Fruit fly (Drosophila melanogaster) whole organism, embryonic: Measurements from ENCODE around the gene cold.

Source experiments
- ATbp ChIP-seq: fragments of 200-800 bp; sonication (Bioruptor generic); optimal IDR thresholded peaks from 2 replicates; lab custom pipeline; 2017; ENCODE audit warnings: missing biosample characterization, mild to moderate bottlenecking, missing genetic modification characterization, missing genetic modification reagents
- BEAF-32 ChIP-seq: fragments of 200-800 bp; sonication (Bioruptor generic); optimal IDR thresholded peaks from 3 replicates; lab custom pipeline; 2017; ENCODE audit warnings: missing biosample characterization, missing genetic modification characterization, mild to moderate bottlenecking, moderate library complexity, missing genetic modification reagents
- CG10366 ChIP-seq: fragments of 200-800 bp; sonication (Bioruptor generic); IDR thresholded peaks from 2 replicates; pipeline ENCODE4 v1.3.6; 2022; ENCODE audit warnings: missing biosample characterization, missing genetic modification characterization
- CG10979 ChIP-seq: fragments of 200-800 bp; sonication (Bioruptor generic); optimal IDR thresholded peaks from 2 replicates; lab custom pipeline; 2018; ENCODE audit warnings: missing biosample characterization, mild to moderate bottlenecking, missing genetic modification characterization, moderate library complexity
- CG12391 ChIP-seq: fragments of 200-800 bp; sonication (Bioruptor generic); optimal IDR thresholded peaks from 3 replicates; lab custom pipeline; 2018; ENCODE audit warnings: missing biosample characterization, mild to moderate bottlenecking, missing genetic modification characterization, moderate library complexity
- CG13894 ChIP-seq: fragments of 200-800 bp; sonication (Bioruptor generic); optimal IDR thresholded peaks from 3 replicates; lab custom pipeline; 2018; ENCODE audit warnings: missing biosample characterization, mild to moderate bottlenecking, missing genetic modification characterization, moderate library complexity
- CG15011 ChIP-seq: fragments of 200-800 bp; sonication (Bioruptor generic); optimal IDR thresholded peaks from 3 replicates; lab custom pipeline; 2018; ENCODE audit warnings: missing biosample characterization, mild to moderate bottlenecking, missing genetic modification characterization
- CG1602 ChIP-seq: fragments of 200-800 bp; sonication (Bioruptor generic); optimal IDR thresholded peaks from 3 replicates; lab custom pipeline; 2016; ENCODE audit warnings: missing biosample characterization, missing genetic modification characterization
- CG1647 ChIP-seq: fragments of 200-800 bp; sonication (Bioruptor generic); optimal IDR thresholded peaks from 3 replicates; lab custom pipeline; 2016; ENCODE audit warnings: missing biosample characterization, missing genetic modification characterization
- CG17328 ChIP-seq: fragments of 200-800 bp; sonication (Bioruptor generic); IDR thresholded peaks from 2 replicates; pipeline ENCODE4 v1.3.6; 2022; ENCODE audit warnings: missing biosample characterization, missing genetic modification characterization
- CG17568 ChIP-seq: fragments of 200-800 bp; sonication (Bioruptor generic); optimal IDR thresholded peaks from 2 replicates; lab custom pipeline; 2018; ENCODE audit warnings: missing biosample characterization, mild to moderate bottlenecking, missing genetic modification characterization, moderate library complexity
- CG18764 ChIP-seq: fragments of 200-800 bp; sonication (Bioruptor generic); optimal IDR thresholded peaks from 3 replicates; lab custom pipeline; 2016; ENCODE audit warnings: missing biosample characterization, missing genetic modification characterization
- CG2712 ChIP-seq: fragments of 200-800 bp; optimal IDR thresholded peaks from 3 replicates; lab custom pipeline; 2019; ENCODE audit warnings: missing biosample characterization, mild to moderate bottlenecking, missing genetic modification characterization, moderate library complexity
- CG30403 ChIP-seq: fragments of 200-800 bp; sonication (Bioruptor generic); optimal IDR thresholded peaks from 3 replicates; lab custom pipeline; 2016; ENCODE audit warnings: missing biosample characterization, missing genetic modification characterization
- CG3281 ChIP-seq: fragments of 200-800 bp; sonication (Bioruptor generic); optimal IDR thresholded peaks from 3 replicates; lab custom pipeline; 2017; ENCODE audit warnings: missing biosample characterization, mild to moderate bottlenecking, missing genetic modification characterization
- CG7271 ChIP-seq: fragments of 200-800 bp; sonication (Bioruptor generic); optimal IDR thresholded peaks from 2 replicates; lab custom pipeline; 2018; ENCODE audit warnings: missing biosample characterization, mild to moderate bottlenecking, missing genetic modification characterization, moderate library complexity
- CG9727 ChIP-seq: fragments of 200-800 bp; sonication (Bioruptor generic); optimal IDR thresholded peaks from 3 replicates; lab custom pipeline; 2017; ENCODE audit warnings: missing biosample characterization, mild to moderate bottlenecking, missing genetic modification characterization
- CG9876 ChIP-seq: fragments of 200-800 bp; sonication (Bioruptor generic); optimal IDR thresholded peaks from 2 replicates; lab custom pipeline; 2016; ENCODE audit warnings: missing biosample characterization, missing genetic modification characterization
- CHES-1-like ChIP-seq: fragments of 200-800 bp; sonication (Bioruptor generic); optimal IDR thresholded peaks from 2 replicates; lab custom pipeline; 2016; ENCODE audit warnings: missing biosample characterization, missing genetic modification characterization
- D ChIP-seq, 2 experiments: fragments of 200-800 bp in 1 of 2; fragments of >200 bp in 1 of 2; sonication (Bioruptor generic) in 1 of 2; optimal IDR thresholded peaks; 2 replicates in 1 of 2; 3 replicates in 1 of 2; lab custom pipeline; 2017; ENCODE audit warnings: mild to moderate bottlenecking in 1 of 2, missing biosample characterization in 1 of 2, missing genetic modification characterization in 1 of 2, missing genetic modification reagents in 1 of 2
- Deaf1 ChIP-seq: fragments of 200-800 bp; optimal IDR thresholded peaks from 3 replicates; lab custom pipeline; 2019; ENCODE audit warnings: missing biosample characterization, mild to moderate bottlenecking, missing genetic modification characterization, moderate library complexity
- Dp ChIP-seq: fragments of 200-800 bp; sonication (Bioruptor generic); optimal IDR thresholded peaks from 2 replicates; lab custom pipeline; 2018; ENCODE audit warnings: missing biosample characterization, mild to moderate bottlenecking, missing genetic modification characterization, moderate library complexity
- Gsc ChIP-seq: fragments of 200-800 bp; sonication (Bioruptor generic); IDR thresholded peaks from 2 replicates; pipeline ENCODE4 v1.3.6; 2022; ENCODE audit warnings: missing biosample characterization, missing genetic modification characterization
- Hr3 ChIP-seq: fragments of 200-800 bp; sonication (Bioruptor generic); optimal IDR thresholded peaks from 3 replicates; lab custom pipeline; 2016; ENCODE audit warnings: missing biosample characterization, missing genetic modification characterization
- Hr39 ChIP-seq: fragments of >200 bp; optimal IDR thresholded peaks from 2 replicates; lab custom pipeline; 2017
- Max ChIP-seq: fragments of 200-800 bp; sonication (Bioruptor generic); optimal IDR thresholded peaks from 2 replicates; lab custom pipeline; 2016; ENCODE audit warnings: missing biosample characterization, mild to moderate bottlenecking, missing genetic modification characterization
- NC2β ChIP-seq: fragments of 200-800 bp; sonication (Bioruptor generic); optimal IDR thresholded peaks from 2 replicates; lab custom pipeline; 2016; ENCODE audit warnings: missing biosample characterization, missing genetic modification characterization
- Oli ChIP-seq: fragments of 200-800 bp; sonication (Bioruptor generic); optimal IDR thresholded peaks from 2 replicates; lab custom pipeline; 2018; ENCODE audit warnings: missing biosample characterization, mild to moderate bottlenecking, missing genetic modification characterization, moderate library complexity
- Optix ChIP-seq: fragments of 200-800 bp; sonication (Bioruptor generic); IDR thresholded peaks from 3 replicates; pipeline ENCODE4 v1.3.6; 2022; ENCODE audit warnings: missing biosample characterization, missing genetic modification characterization
- Poxn ChIP-seq: fragments of 200-800 bp; sonication (Bioruptor generic); IDR thresholded peaks from 2 replicates; pipeline ENCODE4 v1.3.6; 2022; ENCODE audit warnings: missing biosample characterization, missing genetic modification characterization
- Trl ChIP-seq, 3 experiments: fragments of >200 bp in 2 of 3; fragments of 200-800 bp in 1 of 3; sonication (Bioruptor generic) in 1 of 3; optimal IDR thresholded peaks; 2 replicates in 1 of 3; 3 replicates in 2 of 3; lab custom pipeline; 2016 to 2017; ENCODE audit warnings: missing biosample characterization in 1 of 3, missing genetic modification characterization in 1 of 3
- chif ChIP-seq, 2 experiments: fragments of 200-800 bp; sonication (Bioruptor generic); optimal IDR thresholded peaks; 3 replicates each; lab custom pipeline; 2016; ENCODE audit warnings: missing biosample characterization in 2 of 2, missing genetic modification characterization in 2 of 2
- da ChIP-seq: fragments of 200-800 bp; sonication (Bioruptor generic); optimal IDR thresholded peaks from 2 replicates; lab custom pipeline; 2016; ENCODE audit warnings: missing biosample characterization, missing genetic modification characterization
- dati ChIP-seq: fragments of 200-800 bp; sonication (Bioruptor generic); IDR thresholded peaks from 2 replicates; pipeline ENCODE4 v1.3.6; 2022; ENCODE audit warnings: missing biosample characterization, missing genetic modification characterization
- esg ChIP-seq: fragments of 200-800 bp; sonication (Bioruptor generic); conservative IDR thresholded peaks from 2 replicates; pipeline ENCODE4 v1.3.6; 2022; ENCODE audit warnings: missing biosample characterization, missing genetic modification characterization
- fd3F ChIP-seq: fragments of 200-800 bp; sonication (Bioruptor generic); optimal IDR thresholded peaks from 2 replicates; lab custom pipeline; 2018; ENCODE audit warnings: missing biosample characterization, mild to moderate bottlenecking, missing genetic modification characterization, moderate library complexity
- gce ChIP-seq: fragments of 200-800 bp; sonication (Bioruptor generic); IDR thresholded peaks from 3 replicates; pipeline ENCODE4 v1.3.6; 2022; ENCODE audit warnings: missing biosample characterization, missing genetic modification characterization
- gsb ChIP-seq: fragments of 200-800 bp; sonication (Bioruptor generic); IDR thresholded peaks from 2 replicates; pipeline ENCODE4 v1.3.6; 2022; ENCODE audit warnings: missing biosample characterization, missing genetic modification characterization
- h ChIP-seq: fragments of >200 bp; optimal IDR thresholded peaks from 2 replicates; lab custom pipeline; 2017
- lov ChIP-seq, 2 experiments: fragments of 200-800 bp in 1 of 2; fragments of >200 bp in 1 of 2; sonication (Bioruptor generic) in 1 of 2; IDR thresholded peaks in 1 of 2; optimal IDR thresholded peaks in 1 of 2; 2 replicates in 1 of 2; 3 replicates in 1 of 2; pipeline versions ENCODE4 v1.3.6 to Lab custom; 2017 to 2022; ENCODE audit warnings: missing biosample characterization in 1 of 2, missing genetic modification characterization in 1 of 2
- phol ChIP-seq: fragments of 200-800 bp; sonication (Bioruptor generic); optimal IDR thresholded peaks from 3 replicates; lab custom pipeline; 2018; ENCODE audit warnings: missing biosample characterization, mild to moderate bottlenecking, missing genetic modification characterization, moderate library complexity
- psq ChIP-seq: fragments of 200-800 bp; sonication (Bioruptor generic); optimal IDR thresholded peaks from 2 replicates; lab custom pipeline; 2017; ENCODE audit warnings: missing biosample characterization, missing genetic modification characterization
- pum ChIP-seq: fragments of 200-800 bp; sonication (Bioruptor generic); optimal IDR thresholded peaks from 2 replicates; lab custom pipeline; 2016; ENCODE audit warnings: missing biosample characterization, missing genetic modification characterization
- scrt ChIP-seq: fragments of 200-800 bp; sonication (Bioruptor generic); optimal IDR thresholded peaks from 2 replicates; lab custom pipeline; 2018; ENCODE audit warnings: missing biosample characterization, mild to moderate bottlenecking, missing genetic modification characterization, moderate library complexity
- sens ChIP-seq: fragments of 200-800 bp; sonication (Bioruptor generic); peaks from one replicate; lab custom pipeline; 2016; ENCODE audit warnings: missing biosample characterization, missing genetic modification characterization
- sisA ChIP-seq: fragments of 200-800 bp; sonication (Bioruptor generic); IDR thresholded peaks from 2 replicates; pipeline ENCODE4 v1.3.6; 2022; ENCODE audit warnings: missing biosample characterization, missing genetic modification characterization
- ssp ChIP-seq: fragments of 200-800 bp; sonication (Bioruptor generic); IDR thresholded peaks from 2 replicates; pipeline ENCODE4 v1.3.6; 2022; ENCODE audit warnings: missing biosample characterization, missing genetic modification characterization
- stwl ChIP-seq: fragments of 200-800 bp; sonication (Bioruptor generic); optimal IDR thresholded peaks from 3 replicates; lab custom pipeline; 2018; ENCODE audit warnings: missing biosample characterization, mild to moderate bottlenecking, missing genetic modification characterization, moderate library complexity
- ttk ChIP-seq: fragments of 200-800 bp; sonication (Bioruptor generic); IDR thresholded peaks from 2 replicates; pipeline ENCODE4 v2.1.2; 2022; ENCODE audit warnings: missing biosample characterization, missing genetic modification characterization
- wek ChIP-seq: fragments of 200-800 bp; sonication (Bioruptor generic); optimal IDR thresholded peaks from 3 replicates; lab custom pipeline; 2018; ENCODE audit warnings: missing biosample characterization, mild to moderate bottlenecking, missing genetic modification characterization, moderate library complexity

The cold gene

DNA sequence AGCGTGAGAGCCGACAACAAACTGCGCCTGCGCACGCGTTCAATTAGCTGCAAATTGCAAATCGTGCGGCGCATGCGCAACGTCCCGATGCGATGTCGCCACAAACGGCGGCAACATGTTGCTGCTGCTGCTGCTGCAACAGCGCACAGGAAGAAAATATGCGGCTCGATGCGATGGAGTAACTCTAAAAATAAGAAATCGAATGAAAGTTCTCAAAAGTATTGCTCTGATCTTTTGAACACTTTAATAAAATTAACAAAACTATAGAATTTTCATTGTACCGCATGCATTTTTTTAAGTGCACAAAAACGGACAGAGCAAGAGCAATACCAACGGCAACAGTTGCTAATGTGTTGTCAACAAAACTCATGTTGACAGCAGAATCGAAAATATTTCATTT is 32.1 kb downstream of the cold start (continued):
- no peak for TF ChIP-seq Poxn (GFP tag; lab: Robert Waterston, UW)
- no peak for TF ChIP-seq da
- TF ChIP-seq CG17328 (GFP tag; lab: Robert Waterston, UW) = peak; percentile 65
- no peak for TF ChIP-seq psq (GFP tag; lab: Kevin White, UChicago)
- no peak for TF ChIP-seq fd3F (GFP tag; lab: Kevin White, UChicago)
- TF ChIP-seq gsb (GFP tag; lab: Robert Waterston, UW) = no peak
- no peak for TF ChIP-seq Deaf1 (tag; lab: Kevin White, UChicago)
- peak; percentile 29 for TF ChIP-seq CG1602
- no peak for TF ChIP-seq wek (GFP tag; lab: Kevin White, UChicago)
- no peak for TF ChIP-seq CG15011 (GFP tag; lab: Kevin White, UChicago)
- TF ChIP-seq ssp (GFP tag; lab: Robert Waterston, UW) = 0 out of 2 replicates have a peak, but pooled peaks have one; percentile 19
- peak; percentile 25 to 58 for TF ChIP-seq chif (GFP tag; optimal IDR thresholded peaks at IDR 0.05; lab: Kevin White, UChicago)
- 0 out of 2 replicates have a peak, but pooled peaks have one; percentile 27 for TF ChIP-seq ttk (GFP tag; lab: Robert Waterston, UW)
- peak; percentile 47 for TF ChIP-seq CG9727 (GFP tag; lab: Kevin White, UChicago)
- no peak for TF ChIP-seq Trl (optimal IDR thresholded peaks at IDR 0.05; lab: Kevin White, UChicago)
- TF ChIP-seq Trl (GFP tag; optimal IDR thresholded peaks at IDR 0.05; lab: Kevin White, UChicago) = peak; percentile 13
- TF ChIP-seq Gsc = peak; percentile 41
- TF ChIP-seq CG17568 (GFP tag; lab: Kevin White, UChicago) = no peak
- TF ChIP-seq sisA (GFP tag; lab: Robert Waterston, UW) = peak; percentile 51
- TF ChIP-seq Optix (GFP tag; lab: Robert Waterston, UW) = peak; percentile 56; the same call in 1 of the 3 replicates
- no peak for TF ChIP-seq CG9876 (GFP tag; lab: Kevin White, UChicago)
- no peak for TF ChIP-seq lov (optimal IDR thresholded peaks at IDR 0.05; lab: Kevin White, UChicago)
- 0 out of 3 replicates have a peak, but pooled peaks have one; percentile 51 for TF ChIP-seq lov (GFP tag; IDR thresholded peaks at IDR 0.05; lab: Robert Waterston, UW)
- TF ChIP-seq CG10979 (tag; lab: Kevin White, UChicago) = peak; percentile 72
- TF ChIP-seq NC2β (GFP tag; lab: Kevin White, UChicago) = peak; percentile 69
- 0 out of 2 replicates have a peak, but pooled peaks have one; percentile 13 for TF ChIP-seq esg
- TF ChIP-seq CG2712 (tag; lab: Kevin White, UChicago) = peak; percentile 72
- peak; percentile 26; the same call in 1 of the 2 replicates for TF ChIP-seq CG10366 (GFP tag; lab: Robert Waterston, UW)
- no peak for TF ChIP-seq CG1647 (GFP tag; lab: Kevin White, UChicago)
- TF ChIP-seq dati (GFP tag; lab: Robert Waterston, UW) = no peak
- TF ChIP-seq D (optimal IDR thresholded peaks at IDR 0.05; lab: Kevin White, UChicago) = no peak
- peak; percentile 9 for TF ChIP-seq D (GFP tag; optimal IDR thresholded peaks at IDR 0.05; lab: Kevin White, UChicago)
- TF ChIP-seq gce (GFP tag; lab: Robert Waterston, UW) = no peak
- no peak for TF ChIP-seq BEAF-32 (GFP tag; lab: Kevin White, UChicago)
- TF ChIP-seq Oli (tag; lab: Kevin White, UChicago) = peak; percentile 0
- TF ChIP-seq Hr39 (lab: Kevin White, UChicago) = no peak
- TF ChIP-seq ATbp (GFP tag; lab: Kevin White, UChicago) = peak; percentile 29
- TF ChIP-seq Hr3 (GFP tag; lab: Kevin White, UChicago) = peak; percentile 12
- peak; percentile 21 for TF ChIP-seq pum (GFP tag; lab: Kevin White, UChicago)
- TF ChIP-seq h (lab: Kevin White, UChicago) = no peak
- TF ChIP-seq CG18764 (GFP tag; lab: Kevin White, UChicago) = peak; percentile 12
- no peak for TF ChIP-seq CG13894 (tag; lab: Kevin White, UChicago)
- no peak for TF ChIP-seq stwl
- peak; percentile 33 for TF ChIP-seq CG30403 (GFP tag; lab: Kevin White, UChicago)
- TF ChIP-seq scrt (GFP tag; lab: Kevin White, UChicago) = no peak
- TF ChIP-seq CHES-1-like (GFP tag; lab: Kevin White, UChicago) = peak; percentile 15
- TF ChIP-seq Dp (GFP tag; lab: Kevin White, UChicago) = no peak
- no peak for TF ChIP-seq Max
- TF ChIP-seq CG7271 (tag; lab: Kevin White, UChicago) = peak; percentile 66
- peak; percentile 56 for TF ChIP-seq CG12391 (tag; lab: Kevin White, UChicago)
- TF ChIP-seq phol (tag; lab: Kevin White, UChicago) = peak; percentile 57
- no peak for TF ChIP-seq CG3281 (GFP tag; lab: Kevin White, UChicago)
- TF ChIP-seq sens (GFP tag; lab: Kevin White, UChicago) = peak; percentile 75
